Worm (Caenorhabditis elegans): Measurements from ENCODE around the gene mam-5.

DNA sequence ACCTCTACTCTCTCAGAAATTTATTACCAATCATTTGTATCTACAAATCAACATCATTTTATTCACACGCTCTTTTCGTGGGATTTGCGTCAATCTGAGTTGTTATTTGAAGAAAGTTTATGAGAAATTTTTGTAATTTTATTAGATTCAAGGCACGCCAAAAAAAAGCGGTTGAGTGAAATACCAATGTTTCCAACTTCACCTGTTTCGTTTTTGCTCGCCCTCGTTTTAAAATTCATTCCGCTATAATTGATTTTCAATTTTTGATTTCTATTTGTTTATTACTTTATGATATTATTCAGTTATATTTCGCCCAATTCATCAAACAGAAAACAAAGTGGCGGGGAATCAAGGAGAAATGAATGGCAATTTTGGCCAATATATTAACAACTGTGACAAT, 48.3 kb downstream of the mam-5 start, which contains the start of gene K08H10.10:
- no peak for TF ChIP-seq him-1 (tag; optimal IDR thresholded peaks at IDR 0.05)
- TF ChIP-seq W03F9.2 (tag; optimal IDR thresholded peaks at IDR 0.05) = no peak

All from whole organism, L4/young adult.